Fruit fly (Drosophila melanogaster) Kc167 (cell line): ENCODE results near the gene CG14316.

Experiments
- Myc ChIP-seq: fragments of >200 bp; optimal IDR thresholded peaks from 2 replicates; lab custom pipeline; 2017; ENCODE audit warnings: missing external identifiers
- Sin3A ChIP-seq: fragments of >200 bp; optimal IDR thresholded peaks from 2 replicates; lab custom pipeline; 2018; ENCODE audit warnings: missing external identifiers
- h ChIP-seq: fragments of >200 bp; optimal IDR thresholded peaks from 3 replicates; lab custom pipeline; 2018; ENCODE audit warnings: missing external identifiers
- insv ChIP-seq: fragments of >200 bp; optimal IDR thresholded peaks from 3 replicates; lab custom pipeline; 2018; ENCODE audit warnings: missing external identifiers
- psq ChIP-seq: fragments of >200 bp; optimal IDR thresholded peaks from 2 replicates; lab custom pipeline; 2017; ENCODE audit warnings: missing external identifiers
- ttk ChIP-seq: sonication (Bioruptor generic); optimal IDR thresholded peaks from 2 replicates; lab custom pipeline; 2017; ENCODE audit warnings: missing external identifiers

dm6 chr3R:18114834-18115233 lies 37.1 kb upstream of the CG14316 start:
- TF ChIP-seq ttk (lab: Kevin White, UChicago) (no peak), psq (no peak), insv (lab: Kevin White, UChicago) (no peak), Myc (lab: Kevin White, UChicago) (no peak), h (lab: Kevin White, UChicago) (no peak), Sin3A (lab: Kevin White, UChicago) (no peak)
